Fruit fly (Drosophila melanogaster) whole organism, embryonic: ENCODE data around the gene unc-4.

Experiments used
- Awh ChIP-seq: fragments of 200-800 bp; sonication (Bioruptor generic); IDR thresholded peaks from 2 replicates; pipeline ENCODE4, ENCODE4 v1.3.6; 2022; ENCODE audit warnings: missing biosample characterization, missing genetic modification characterization
- Blimp-1 ChIP-seq: fragments of 200-800 bp; sonication (Bioruptor generic); optimal IDR thresholded peaks from 3 replicates; lab custom pipeline; 2018; ENCODE audit warnings: missing biosample characterization, missing genetic modification characterization, mild to moderate bottlenecking, moderate library complexity, missing genetic modification reagents
- BtbVII ChIP-seq: fragments of 200-800 bp; sonication (Bioruptor generic); optimal IDR thresholded peaks from 3 replicates; lab custom pipeline; 2017; ENCODE audit warnings: missing biosample characterization, mild to moderate bottlenecking, missing genetic modification characterization
- CG11504 ChIP-seq: fragments of 200-800 bp; sonication (Bioruptor generic); optimal IDR thresholded peaks from 3 replicates; lab custom pipeline; 2019; ENCODE audit warnings: missing biosample characterization, mild to moderate bottlenecking, missing genetic modification characterization, moderate library complexity
- CG13296 ChIP-seq: fragments of 200-800 bp; sonication (Bioruptor generic); optimal IDR thresholded peaks from 3 replicates; lab custom pipeline; 2018; ENCODE audit warnings: missing biosample characterization, mild to moderate bottlenecking, missing genetic modification characterization
- CG15073 ChIP-seq: fragments of 200-800 bp; sonication (Bioruptor generic); optimal IDR thresholded peaks from 2 replicates; lab custom pipeline; 2016; ENCODE audit warnings: missing biosample characterization, missing genetic modification characterization
- CG1602 ChIP-seq: fragments of 200-800 bp; sonication (Bioruptor generic); optimal IDR thresholded peaks from 3 replicates; lab custom pipeline; 2016; ENCODE audit warnings: missing biosample characterization, missing genetic modification characterization
- CG17568 ChIP-seq: fragments of 200-800 bp; sonication (Bioruptor generic); optimal IDR thresholded peaks from 2 replicates; lab custom pipeline; 2018; ENCODE audit warnings: missing biosample characterization, mild to moderate bottlenecking, missing genetic modification characterization, moderate library complexity
- CG2129 ChIP-seq: fragments of 200-800 bp; sonication (Bioruptor generic); IDR thresholded peaks from 2 replicates; pipeline ENCODE4 v1.3.6; 2022; ENCODE audit warnings: missing biosample characterization, missing genetic modification characterization; ENCODE audit not compliant: partially characterized antibody
- CG2875 ChIP-seq: fragments of 200-800 bp; sonication (Bioruptor generic); optimal IDR thresholded peaks from 2 replicates; lab custom pipeline; 2017; ENCODE audit warnings: missing biosample characterization, mild to moderate bottlenecking, missing genetic modification characterization, missing genetic modification reagents
- CG3163 ChIP-seq: fragments of 200-800 bp; sonication (Bioruptor generic); optimal IDR thresholded peaks from 3 replicates; lab custom pipeline; 2016; ENCODE audit warnings: missing biosample characterization, missing genetic modification characterization
- CG33213 ChIP-seq: fragments of 200-800 bp; sonication (Bioruptor generic); optimal IDR thresholded peaks from 3 replicates; lab custom pipeline; 2016; ENCODE audit warnings: missing biosample characterization, missing genetic modification characterization
- CG3847 ChIP-seq: fragments of 200-800 bp; sonication (Bioruptor generic); IDR thresholded peaks from 2 replicates; pipeline ENCODE4 v1.3.6; 2022; ENCODE audit warnings: missing biosample characterization, missing genetic modification characterization
- CG6683 ChIP-seq: fragments of 200-800 bp; sonication (Bioruptor generic); optimal IDR thresholded peaks from 2 replicates; lab custom pipeline; 2017; ENCODE audit warnings: missing biosample characterization, mild to moderate bottlenecking, missing genetic modification characterization, missing genetic modification reagents
- CG6689 ChIP-seq: fragments of 200-800 bp; sonication (Bioruptor generic); IDR thresholded peaks from 2 replicates; pipeline ENCODE4 v1.3.6; 2022; ENCODE audit warnings: missing biosample characterization, missing genetic modification characterization
- CG6791 ChIP-seq: fragments of 200-800 bp; sonication (Bioruptor generic); IDR thresholded peaks from 3 replicates; pipeline ENCODE4 v1.3.6; 2022; ENCODE audit warnings: missing biosample characterization, missing genetic modification characterization; ENCODE audit not compliant: partially characterized antibody
- CG7963 ChIP-seq: fragments of 200-800 bp; sonication (Bioruptor generic); IDR thresholded peaks from 3 replicates; pipeline ENCODE4 v1.3.6; 2022; ENCODE audit warnings: missing biosample characterization, missing genetic modification characterization; ENCODE audit not compliant: partially characterized antibody
- Dad ChIP-seq: fragments of 200-800 bp; sonication (Bioruptor generic); optimal IDR thresholded peaks from 3 replicates; lab custom pipeline; 2016; ENCODE audit warnings: missing biosample characterization, missing genetic modification characterization
- Dbx ChIP-seq: fragments of 200-800 bp; sonication (Bioruptor generic); IDR thresholded peaks from 3 replicates; pipeline ENCODE4 v1.3.6; 2022; ENCODE audit warnings: missing biosample characterization, missing genetic modification characterization
- Dek ChIP-seq: fragments of 200-800 bp; sonication (Bioruptor generic); optimal IDR thresholded peaks from 3 replicates; lab custom pipeline; 2019; ENCODE audit warnings: missing biosample characterization, mild to moderate bottlenecking, missing genetic modification characterization, moderate library complexity
- Elba2 ChIP-seq: fragments of 200-800 bp; sonication (Bioruptor generic); optimal IDR thresholded peaks from 3 replicates; lab custom pipeline; 2016; ENCODE audit warnings: missing biosample characterization, missing genetic modification characterization
- Fer3 ChIP-seq: fragments of 200-800 bp; sonication (Bioruptor generic); optimal IDR thresholded peaks from 2 replicates; lab custom pipeline; 2018; ENCODE audit warnings: missing biosample characterization, mild to moderate bottlenecking, missing genetic modification characterization, moderate library complexity
- GATAe ChIP-seq: fragments of 200-800 bp; sonication (Bioruptor generic); conservative IDR thresholded peaks from 2 replicates; pipeline ENCODE4 v1.3.6; 2022; ENCODE audit warnings: missing biosample characterization, missing genetic modification characterization
- Myb ChIP-seq: fragments of 200-800 bp; sonication (Bioruptor generic); optimal IDR thresholded peaks from 2 replicates; lab custom pipeline; 2016; ENCODE audit warnings: missing biosample characterization, missing genetic modification characterization
- Optix ChIP-seq: fragments of 200-800 bp; sonication (Bioruptor generic); IDR thresholded peaks from 3 replicates; pipeline ENCODE4 v1.3.6; 2022; ENCODE audit warnings: missing biosample characterization, missing genetic modification characterization
- Rfx ChIP-seq: fragments of 200-800 bp; sonication (Bioruptor generic); IDR thresholded peaks from 2 replicates; pipeline ENCODE4 v1.3.6; 2022; ENCODE audit warnings: missing biosample characterization, missing genetic modification characterization
- Sox102F ChIP-seq: fragments of 200-800 bp; sonication (Bioruptor generic); optimal IDR thresholded peaks from 2 replicates; lab custom pipeline; 2018; ENCODE audit warnings: missing biosample characterization, mild to moderate bottlenecking, missing genetic modification characterization, moderate library complexity
- abd-A ChIP-seq: fragments of 200-800 bp; sonication (Bioruptor generic); optimal IDR thresholded peaks from 3 replicates; lab custom pipeline; 2019; ENCODE audit warnings: missing biosample characterization, mild to moderate bottlenecking, missing genetic modification characterization, moderate library complexity
- amos ChIP-seq: fragments of 200-800 bp; sonication (Bioruptor generic); IDR thresholded peaks from 2 replicates; pipeline ENCODE4 v1.3.6; 2022; ENCODE audit warnings: missing biosample characterization, missing genetic modification characterization; ENCODE audit not compliant: partially characterized antibody
- caup ChIP-seq: fragments of 200-800 bp; sonication (Bioruptor generic); optimal IDR thresholded peaks from 3 replicates; lab custom pipeline; 2017; ENCODE audit warnings: missing biosample characterization, mild to moderate bottlenecking, missing genetic modification characterization, moderate library complexity; ENCODE audit not compliant: severe bottlenecking
- da ChIP-seq: fragments of 200-800 bp; sonication (Bioruptor generic); optimal IDR thresholded peaks from 2 replicates; lab custom pipeline; 2016; ENCODE audit warnings: missing biosample characterization, missing genetic modification characterization
- dati ChIP-seq: fragments of 200-800 bp; sonication (Bioruptor generic); IDR thresholded peaks from 2 replicates; pipeline ENCODE4 v1.3.6; 2022; ENCODE audit warnings: missing biosample characterization, missing genetic modification characterization
- dimm ChIP-seq: fragments of 200-800 bp; sonication (Bioruptor generic); IDR thresholded peaks from 2 replicates; pipeline ENCODE4 v1.3.6; 2022; ENCODE audit warnings: missing biosample characterization, missing genetic modification characterization
- esg ChIP-seq: fragments of 200-800 bp; sonication (Bioruptor generic); conservative IDR thresholded peaks from 2 replicates; pipeline ENCODE4 v1.3.6; 2022; ENCODE audit warnings: missing biosample characterization, missing genetic modification characterization
- fd102C ChIP-seq: fragments of 200-800 bp; sonication (Bioruptor generic); optimal IDR thresholded peaks from 2 replicates; lab custom pipeline; 2018; ENCODE audit warnings: missing biosample characterization, mild to moderate bottlenecking, missing genetic modification characterization, moderate library complexity
- fd3F ChIP-seq: fragments of 200-800 bp; sonication (Bioruptor generic); optimal IDR thresholded peaks from 2 replicates; lab custom pipeline; 2018; ENCODE audit warnings: missing biosample characterization, mild to moderate bottlenecking, missing genetic modification characterization, moderate library complexity
- gce ChIP-seq: fragments of 200-800 bp; sonication (Bioruptor generic); IDR thresholded peaks from 3 replicates; pipeline ENCODE4 v1.3.6; 2022; ENCODE audit warnings: missing biosample characterization, missing genetic modification characterization
- gfzf ChIP-seq: fragments of 200-800 bp; sonication (Bioruptor generic); optimal IDR thresholded peaks from 2 replicates; lab custom pipeline; 2016; ENCODE audit warnings: missing biosample characterization, mild to moderate bottlenecking, missing genetic modification characterization, moderate library complexity
- hb ChIP-seq: fragments of 200-800 bp; sonication (Bioruptor generic); IDR thresholded peaks from 3 replicates; pipeline ENCODE4 v1.3.6; 2022; ENCODE audit warnings: missing biosample characterization, missing genetic modification characterization; ENCODE audit not compliant: partially characterized antibody
- lab ChIP-seq: fragments of 200-800 bp; sonication (Bioruptor generic); optimal IDR thresholded peaks from 3 replicates; lab custom pipeline; 2017; ENCODE audit warnings: missing biosample characterization, missing genetic modification characterization, mild to moderate bottlenecking, moderate library complexity, missing genetic modification reagents
- lilli ChIP-seq: fragments of 200-800 bp; sonication (Bioruptor generic); optimal IDR thresholded peaks from 3 replicates; lab custom pipeline; 2016; ENCODE audit warnings: missing biosample characterization, missing genetic modification characterization
- onecut ChIP-seq: fragments of 200-800 bp; sonication (Bioruptor generic); IDR thresholded peaks from 2 replicates; pipeline ENCODE4 v1.3.6; 2022; ENCODE audit warnings: missing biosample characterization, missing genetic modification characterization
- prd ChIP-seq, 3 experiments: fragments of >200 bp in 2 of 3; fragments of 200-800 bp in 1 of 3; sonication (Bioruptor generic) in 1 of 3; optimal IDR thresholded peaks in 2 of 3; IDR thresholded peaks in 1 of 3; 2 replicates in 2 of 3; 3 replicates in 1 of 3; pipeline versions ENCODE4 v1.3.6 to Lab custom; 2017 to 2022; ENCODE audit warnings: missing biosample characterization in 1 of 3, missing genetic modification characterization in 1 of 3
- scrt ChIP-seq: fragments of 200-800 bp; sonication (Bioruptor generic); optimal IDR thresholded peaks from 2 replicates; lab custom pipeline; 2018; ENCODE audit warnings: missing biosample characterization, mild to moderate bottlenecking, missing genetic modification characterization, moderate library complexity
- shn ChIP-seq: fragments of 200-800 bp; sonication (Bioruptor generic); optimal IDR thresholded peaks from 3 replicates; lab custom pipeline; 2016; ENCODE audit warnings: missing biosample characterization, missing genetic modification characterization
- sim ChIP-seq: fragments of 200-800 bp; sonication (Bioruptor generic); IDR thresholded peaks from 2 replicates; pipeline ENCODE4 v1.3.6; 2022; ENCODE audit warnings: missing biosample characterization, missing genetic modification characterization
- sqz ChIP-seq: fragments of 200-800 bp; sonication (Bioruptor generic); optimal IDR thresholded peaks from 3 replicates; lab custom pipeline; 2018; ENCODE audit warnings: missing biosample characterization, mild to moderate bottlenecking, missing genetic modification characterization
- tx ChIP-seq: fragments of 200-800 bp; sonication (Bioruptor generic); optimal IDR thresholded peaks from 2 replicates; lab custom pipeline; 2016; ENCODE audit warnings: missing biosample characterization, missing genetic modification characterization
- yki ChIP-seq: fragments of >200 bp; optimal IDR thresholded peaks from 3 replicates; lab custom pipeline; 2018

Gene unc-4

dm6 chrX:17802353-17803121 lies 34.2 kb downstream of the unc-4 start (continued):
- TF ChIP-seq onecut (no peak), CG2875 (no peak), sim (GFP tag; lab: Robert Waterston, UW) (no peak), shn (GFP tag; lab: Kevin White, UChicago) (no peak), CG2129 (no peak), CG17568 (GFP tag; lab: Kevin White, UChicago) (no peak), dimm (GFP tag; lab: Robert Waterston, UW) (no peak), BtbVII (GFP tag; lab: Kevin White, UChicago) (peak; percentile 23), esg (GFP tag; lab: Robert Waterston, UW) (no peak), scrt (GFP tag; lab: Kevin White, UChicago) (no peak), hb (no peak), yki (lab: Kevin White, UChicago) (no peak), CG33213 (GFP tag; lab: Kevin White, UChicago) (no peak), dati (GFP tag; lab: Robert Waterston, UW) (no peak), caup (GFP tag; lab: Kevin White, UChicago) (peak; percentile 16), Dek (tag; lab: Kevin White, UChicago) (peak; percentile 8), Optix (GFP tag; lab: Robert Waterston, UW) (no peak), CG6689 (peak; percentile 60), CG13296 (GFP tag; lab: Kevin White, UChicago) (peak; percentile 14), CG6683 (GFP tag; lab: Kevin White, UChicago) (no peak), lilli (GFP tag; lab: Kevin White, UChicago) (peak; percentile 33), fd102C (GFP tag; lab: Kevin White, UChicago) (no peak), Dad (no peak), CG15073 (GFP tag; lab: Kevin White, UChicago) (no peak), Blimp-1 (peak; percentile 32), lab (peak; percentile 61), sqz (GFP tag; lab: Kevin White, UChicago) (no peak), amos (GFP tag; lab: Robert Waterston, UW) (no peak), Fer3 (tag; lab: Kevin White, UChicago) (no peak), GATAe (GFP tag; lab: Robert Waterston, UW) (no peak), prd (optimal IDR thresholded peaks at IDR 0.05; lab: Kevin White, UChicago) (no peak), prd (GFP tag; IDR thresholded peaks at IDR 0.05; lab: Robert Waterston, UW) (peak; percentile 57; the same call in 1 of the 3 replicates), CG6791 (GFP tag; lab: Robert Waterston, UW) (no peak), Sox102F (GFP tag; lab: Kevin White, UChicago) (peak; percentile 43), da (GFP tag; lab: Kevin White, UChicago) (no peak), CG1602 (peak; percentile 25), Awh (GFP tag; lab: Robert Waterston, UW) (no peak), tx (GFP tag; lab: Kevin White, UChicago) (no peak), abd-A (tag; lab: Kevin White, UChicago) (peak; percentile 48), CG3847 (GFP tag; lab: Robert Waterston, UW) (no peak), gce (GFP tag; lab: Robert Waterston, UW) (no peak), CG11504 (tag; lab: Kevin White, UChicago) (peak; percentile 66), Myb (GFP tag; lab: Kevin White, UChicago) (no peak), Rfx (GFP tag; lab: Robert Waterston, UW) (peak; percentile 28; the same call in 1 of the 2 replicates), CG3163 (GFP tag; lab: Kevin White, UChicago) (no peak), Elba2 (no peak), CG7963 (GFP tag; lab: Robert Waterston, UW) (no peak), fd3F (GFP tag; lab: Kevin White, UChicago) (no peak), gfzf (GFP tag; lab: Kevin White, UChicago) (no peak), Dbx (0 out of 3 replicates have a peak, but pooled peaks have one; percentile 22)
